Worm (Caenorhabditis elegans) whole organism, young adult: ENCODE data around the gene srx-5.

Source experiments
- K12H6.12 ChIP-seq: fragments of 200-800 bp; sonication (Bioruptor generic); optimal IDR thresholded peaks from 2 replicates; lab custom pipeline; 2018; ENCODE audit warnings: mild to moderate bottlenecking, missing genetic modification characterization, missing compliant biosample characterization
- ceh-40 ChIP-seq: fragments of 200-800 bp; sonication (Bioruptor generic); IDR thresholded peaks from 2 replicates; pipeline ENCODE4 v1.3.6; 2022; ENCODE audit warnings: missing genetic modification characterization, missing compliant biosample characterization
- ceh-91 ChIP-seq: fragments of 200-800 bp; sonication (Bioruptor generic); IDR thresholded peaks from 2 replicates; pipeline ENCODE4 v1.3.6; 2022; ENCODE audit warnings: missing genetic modification reagents, missing genetic modification characterization, missing compliant biosample characterization
- nhr-90 ChIP-seq: sonication (generic microtip); optimal IDR thresholded peaks from 2 replicates; lab custom pipeline; 2016; ENCODE audit warnings: missing genotype, mild to moderate bottlenecking, missing genetic modification characterization, missing compliant biosample characterization
- pha-4 ChIP-seq: fragments of 150-350 bp; sonication (generic microtip); optimal IDR thresholded peaks from 2 replicates; lab custom pipeline; 2014; ENCODE audit warnings: missing biosample characterization, missing genetic modification reagents, missing genetic modification characterization
- snpc-4 ChIP-seq, 5 experiments: fragments of 150-350 bp in 1 of 5; sonication (generic microtip) in 4 of 5; optimal IDR thresholded peaks; 2 replicates each; lab custom pipeline; 2014 to 2018; ENCODE audit warnings: missing genetic modification characterization in 5 of 5, missing biosample characterization in 3 of 5, antibody characterized with exemption in 2 of 5, mild to moderate bottlenecking in 2 of 5, missing compliant biosample characterization in 2 of 5, missing genotype in 2 of 5, moderate library complexity in 2 of 5, missing genetic modification reagents in 1 of 5
- tbx-9 ChIP-seq: sonication (generic microtip); optimal IDR thresholded peaks from 2 replicates; lab custom pipeline; 2016; ENCODE audit warnings: borderline replicate concordance, missing genetic modification characterization, inconsistent platforms, missing compliant biosample characterization
- unc-130 ChIP-seq: sonication (generic microtip); optimal IDR thresholded peaks from 2 replicates; lab custom pipeline; 2016; ENCODE audit warnings: missing genetic modification reagents, missing genetic modification characterization, missing compliant biosample characterization

ce11 chrV:726573-727483 lies 26.9 kb downstream of the srx-5 start:
- no peak for TF ChIP-seq nhr-90 (tag; lab: Kevin White, UChicago)
- TF ChIP-seq ceh-91 (GFP tag; lab: Robert Waterston, UW) = no peak
- no peak for TF ChIP-seq ceh-40 (GFP tag; lab: Robert Waterston, UW)
- TF ChIP-seq unc-130 (GFP tag; lab: Kevin White, UChicago) = no peak
- no peak for TF ChIP-seq snpc-4 (GFP tag; optimal IDR thresholded peaks at IDR 0.05; lab: Kevin White, UChicago)
- TF ChIP-seq snpc-4 (tag; optimal IDR thresholded peaks at IDR 0.05; lab: Kevin White, UChicago) = no peak
- peak; percentile 1 for TF ChIP-seq K12H6.12 (tag; lab: Kevin White, UChicago)
- TF ChIP-seq tbx-9 (tag; lab: Kevin White, UChicago) = no peak
- no peak for TF ChIP-seq pha-4 (tag; lab: Kevin White, UChicago)
